Worm (Caenorhabditis elegans): ENCODE measurements around the gene E02A10.3.

ce11 chrV:12579299-12579698, at the start of gene E02A10.3:
- TF ChIP-seq tbx-2 (tag; optimal IDR thresholded peaks at IDR 0.05) (no peak), snpc-4 (tag; optimal IDR thresholded peaks at IDR 0.05) (no peak), lsy-2 (tag; optimal IDR thresholded peaks at IDR 0.05) (no peak), ces-1 (GFP tag; optimal IDR thresholded peaks at IDR 0.05) (no peak), zag-1 (tag; optimal IDR thresholded peaks at IDR 0.05) (no peak)
